Fruit fly (Drosophila melanogaster) whole organism, embryonic: ENCODE measurements around the gene Bub1.

Experiments used
- B-H2 ChIP-seq: fragments of 200-800 bp; sonication (Bioruptor generic); optimal IDR thresholded peaks from 2 replicates; lab custom pipeline; 2018; ENCODE audit warnings: missing biosample characterization, mild to moderate bottlenecking, missing genetic modification characterization
- CG10147 ChIP-seq: fragments of 200-800 bp; sonication (Bioruptor generic); optimal IDR thresholded peaks from 2 replicates; lab custom pipeline; 2019; ENCODE audit warnings: missing biosample characterization, mild to moderate bottlenecking, missing genetic modification characterization, moderate library complexity
- CG11696 ChIP-seq: fragments of 200-800 bp; sonication (Bioruptor generic); IDR thresholded peaks from 2 replicates; pipeline ENCODE4 v1.3.6; 2022; ENCODE audit warnings: missing biosample characterization, missing genetic modification characterization
- CG15011 ChIP-seq: fragments of 200-800 bp; sonication (Bioruptor generic); optimal IDR thresholded peaks from 3 replicates; lab custom pipeline; 2018; ENCODE audit warnings: missing biosample characterization, mild to moderate bottlenecking, missing genetic modification characterization
- CG15514 ChIP-seq: fragments of 200-800 bp; sonication (Bioruptor generic); optimal IDR thresholded peaks from 3 replicates; lab custom pipeline; 2017; ENCODE audit warnings: missing biosample characterization, missing genetic modification characterization, mild to moderate bottlenecking, moderate library complexity, missing genetic modification reagents
- CG15601 ChIP-seq: fragments of 200-800 bp; sonication (Bioruptor generic); optimal IDR thresholded peaks from 3 replicates; lab custom pipeline; 2019; ENCODE audit warnings: missing biosample characterization, mild to moderate bottlenecking, missing genetic modification characterization, moderate library complexity
- CG2199 ChIP-seq: fragments of 200-800 bp; sonication (Bioruptor generic); IDR thresholded peaks from 3 replicates; pipeline ENCODE4 v1.3.6; 2022; ENCODE audit warnings: missing biosample characterization, missing genetic modification characterization
- CG3281 ChIP-seq: fragments of 200-800 bp; sonication (Bioruptor generic); optimal IDR thresholded peaks from 3 replicates; lab custom pipeline; 2017; ENCODE audit warnings: missing biosample characterization, mild to moderate bottlenecking, missing genetic modification characterization
- CG33213 ChIP-seq: fragments of 200-800 bp; sonication (Bioruptor generic); optimal IDR thresholded peaks from 3 replicates; lab custom pipeline; 2016; ENCODE audit warnings: missing biosample characterization, missing genetic modification characterization
- CG34376 ChIP-seq: fragments of 200-800 bp; sonication (Bioruptor generic); optimal IDR thresholded peaks from 2 replicates; lab custom pipeline; 2018; ENCODE audit warnings: missing biosample characterization, mild to moderate bottlenecking, missing genetic modification characterization
- CG6254 ChIP-seq: fragments of 200-800 bp; sonication (Bioruptor generic); optimal IDR thresholded peaks from 3 replicates; lab custom pipeline; 2017; ENCODE audit warnings: mild to moderate bottlenecking, missing biosample characterization, missing genetic modification reagents, missing genetic modification characterization
- CG6683 ChIP-seq: fragments of 200-800 bp; sonication (Bioruptor generic); optimal IDR thresholded peaks from 2 replicates; lab custom pipeline; 2017; ENCODE audit warnings: missing biosample characterization, mild to moderate bottlenecking, missing genetic modification characterization, missing genetic modification reagents
- CG7745 ChIP-seq: fragments of 200-800 bp; sonication (Bioruptor generic); optimal IDR thresholded peaks from 2 replicates; lab custom pipeline; 2018; ENCODE audit warnings: missing biosample characterization, mild to moderate bottlenecking, missing genetic modification characterization, moderate library complexity
- CG8290 ChIP-seq, 3 experiments: fragments of 200-800 bp; sonication (Bioruptor generic); optimal IDR thresholded peaks; 2 replicates each; lab custom pipeline; 2016 to 2019; ENCODE audit warnings: missing biosample characterization in 3 of 3, missing genetic modification characterization in 3 of 3, mild to moderate bottlenecking in 2 of 3, moderate library complexity in 1 of 3
- CG8359 ChIP-seq: fragments of 200-800 bp; sonication (Bioruptor generic); optimal IDR thresholded peaks from 2 replicates; lab custom pipeline; 2017; ENCODE audit warnings: missing biosample characterization, mild to moderate bottlenecking, missing genetic modification characterization, borderline replicate concordance
- CG9215 ChIP-seq: fragments of 200-800 bp; sonication (Bioruptor generic); IDR thresholded peaks from 2 replicates; pipeline ENCODE4 v1.3.6; 2022; ENCODE audit warnings: missing biosample characterization, missing genetic modification characterization
- CG9817 ChIP-seq: fragments of 200-800 bp; sonication (Bioruptor generic); optimal IDR thresholded peaks from 2 replicates; lab custom pipeline; 2018; ENCODE audit warnings: missing biosample characterization, mild to moderate bottlenecking, missing genetic modification characterization, moderate library complexity
- D ChIP-seq, 2 experiments: fragments of 200-800 bp in 1 of 2; fragments of >200 bp in 1 of 2; sonication (Bioruptor generic) in 1 of 2; optimal IDR thresholded peaks; 2 replicates in 1 of 2; 3 replicates in 1 of 2; lab custom pipeline; 2017; ENCODE audit warnings: mild to moderate bottlenecking in 1 of 2, missing biosample characterization in 1 of 2, missing genetic modification characterization in 1 of 2, missing genetic modification reagents in 1 of 2
- Deaf1 ChIP-seq: fragments of 200-800 bp; optimal IDR thresholded peaks from 3 replicates; lab custom pipeline; 2019; ENCODE audit warnings: missing biosample characterization, mild to moderate bottlenecking, missing genetic modification characterization, moderate library complexity
- E2f2 ChIP-seq: fragments of 200-800 bp; sonication (Bioruptor generic); IDR thresholded peaks from 2 replicates; pipeline ENCODE4 v1.3.6; 2022; ENCODE audit warnings: missing biosample characterization, missing genetic modification characterization
- Fer1 ChIP-seq: fragments of 200-800 bp; sonication (Bioruptor generic); optimal IDR thresholded peaks from 2 replicates; lab custom pipeline; 2017; ENCODE audit warnings: missing biosample characterization, mild to moderate bottlenecking, missing genetic modification characterization
- HHEX ChIP-seq: fragments of 200-800 bp; sonication (Bioruptor generic); optimal IDR thresholded peaks from 3 replicates; lab custom pipeline; 2017; ENCODE audit warnings: missing biosample characterization, mild to moderate bottlenecking, missing genetic modification characterization, missing genetic modification reagents
- Hey ChIP-seq: fragments of 200-800 bp; sonication (Bioruptor generic); optimal IDR thresholded peaks from 3 replicates; lab custom pipeline; 2018; ENCODE audit warnings: missing biosample characterization, mild to moderate bottlenecking, missing genetic modification characterization
- HmgZ ChIP-seq: fragments of 200-800 bp; sonication (Bioruptor generic); optimal IDR thresholded peaks from 2 replicates; lab custom pipeline; 2018; ENCODE audit warnings: missing biosample characterization, mild to moderate bottlenecking, missing genetic modification characterization
- Hmx ChIP-seq: fragments of 200-800 bp; sonication (Bioruptor generic); optimal IDR thresholded peaks from 2 replicates; lab custom pipeline; 2016; ENCODE audit warnings: missing biosample characterization, missing genetic modification characterization
- Med ChIP-seq: fragments of 200-800 bp; sonication (Bioruptor generic); peaks from one replicate; lab custom pipeline; 2016; ENCODE audit warnings: missing biosample characterization, missing genetic modification characterization, mild to moderate bottlenecking, inconsistent platforms, moderate library complexity
- Side ChIP-seq: fragments of 200-800 bp; sonication (Bioruptor generic); optimal IDR thresholded peaks from 2 replicates; lab custom pipeline; 2016; ENCODE audit warnings: missing biosample characterization, missing genetic modification characterization
- chinmo ChIP-seq: fragments of 200-800 bp; sonication (Bioruptor generic); IDR thresholded peaks from 4 replicates; pipeline ENCODE4 v1.3.6; 2022; ENCODE audit warnings: missing biosample characterization, missing genetic modification characterization; ENCODE audit not compliant: partially characterized antibody
- eve ChIP-seq, 2 experiments: fragments of >200 bp; optimal IDR thresholded peaks; 2 replicates each; lab custom pipeline; 2017; ENCODE audit warnings: missing biosample characterization in 2 of 2, missing genetic modification characterization in 2 of 2
- exex ChIP-seq: fragments of 200-800 bp; sonication (Bioruptor generic); optimal IDR thresholded peaks from 4 replicates; lab custom pipeline; 2018; ENCODE audit warnings: missing biosample characterization, mild to moderate bottlenecking, missing genetic modification characterization, moderate library complexity
- gem ChIP-seq: fragments of 200-800 bp; sonication (Bioruptor generic); optimal IDR thresholded peaks from 2 replicates; lab custom pipeline; 2019; ENCODE audit warnings: missing biosample characterization, mild to moderate bottlenecking, missing genetic modification characterization, moderate library complexity
- jigr1 ChIP-seq: fragments of 200-800 bp; sonication (Bioruptor generic); IDR thresholded peaks from 3 replicates; pipeline ENCODE4 v1.3.6; 2022; ENCODE audit warnings: missing biosample characterization, missing genetic modification characterization
- ken ChIP-seq: fragments of 200-800 bp; sonication (Bioruptor generic); IDR thresholded peaks from 3 replicates; pipeline ENCODE4 v1.3.6; 2022; ENCODE audit warnings: missing biosample characterization, missing genetic modification characterization
- kni ChIP-seq: fragments of 200-800 bp; sonication (Bioruptor generic); optimal IDR thresholded peaks from 3 replicates; lab custom pipeline; 2017; ENCODE audit warnings: mild to moderate bottlenecking, missing biosample characterization, missing genetic modification reagents, missing genetic modification characterization
- knrl ChIP-seq: fragments of 200-800 bp; sonication (Bioruptor generic); IDR thresholded peaks from 3 replicates; pipeline ENCODE4 v1.3.6; 2022; ENCODE audit warnings: missing biosample characterization, missing genetic modification characterization; ENCODE audit not compliant: partially characterized antibody
- lab ChIP-seq: fragments of 200-800 bp; sonication (Bioruptor generic); optimal IDR thresholded peaks from 3 replicates; lab custom pipeline; 2017; ENCODE audit warnings: missing biosample characterization, missing genetic modification characterization, mild to moderate bottlenecking, moderate library complexity, missing genetic modification reagents
- mld ChIP-seq: fragments of 200-800 bp; sonication (Bioruptor generic); IDR thresholded peaks from 3 replicates; pipeline ENCODE4 v1.3.6; 2022; ENCODE audit warnings: missing biosample characterization, missing genetic modification characterization; ENCODE audit not compliant: partially characterized antibody
- pfk ChIP-seq: fragments of 200-800 bp; sonication (Bioruptor generic); optimal IDR thresholded peaks from 2 replicates; lab custom pipeline; 2018; ENCODE audit warnings: missing biosample characterization, mild to moderate bottlenecking, missing genetic modification characterization, moderate library complexity
- phol ChIP-seq: fragments of 200-800 bp; sonication (Bioruptor generic); optimal IDR thresholded peaks from 3 replicates; lab custom pipeline; 2018; ENCODE audit warnings: missing biosample characterization, mild to moderate bottlenecking, missing genetic modification characterization, moderate library complexity
- schlank ChIP-seq: fragments of 200-800 bp; sonication (Bioruptor generic); optimal IDR thresholded peaks from 2 replicates; lab custom pipeline; 2018; ENCODE audit warnings: missing biosample characterization, mild to moderate bottlenecking, missing genetic modification characterization
- sd ChIP-seq: fragments of 200-800 bp; sonication (Bioruptor generic); optimal IDR thresholded peaks from 3 replicates; lab custom pipeline; 2018; ENCODE audit warnings: missing biosample characterization, mild to moderate bottlenecking, missing genetic modification characterization, moderate library complexity
- sens-2 ChIP-seq: fragments of 200-800 bp; sonication (Bioruptor generic); IDR thresholded peaks from 2 replicates; pipeline ENCODE4 v1.3.6; 2022; ENCODE audit warnings: missing biosample characterization, missing genetic modification characterization
- sug ChIP-seq: fragments of 200-800 bp; optimal IDR thresholded peaks from 2 replicates; lab custom pipeline; 2019; ENCODE audit warnings: missing biosample characterization, mild to moderate bottlenecking, missing genetic modification characterization, moderate library complexity
- tna ChIP-seq: fragments of 200-800 bp; sonication (Bioruptor generic); IDR thresholded peaks from 2 replicates; pipeline ENCODE4 v1.3.6; 2022; ENCODE audit warnings: missing biosample characterization, missing genetic modification characterization; ENCODE audit not compliant: partially characterized antibody
- vnd ChIP-seq: fragments of 200-800 bp; sonication (Bioruptor generic); IDR thresholded peaks from 3 replicates; pipeline ENCODE4 v1.3.6; 2022; ENCODE audit warnings: missing biosample characterization, missing genetic modification characterization; ENCODE audit not compliant: partially characterized antibody

The Bub1 gene

DNA sequence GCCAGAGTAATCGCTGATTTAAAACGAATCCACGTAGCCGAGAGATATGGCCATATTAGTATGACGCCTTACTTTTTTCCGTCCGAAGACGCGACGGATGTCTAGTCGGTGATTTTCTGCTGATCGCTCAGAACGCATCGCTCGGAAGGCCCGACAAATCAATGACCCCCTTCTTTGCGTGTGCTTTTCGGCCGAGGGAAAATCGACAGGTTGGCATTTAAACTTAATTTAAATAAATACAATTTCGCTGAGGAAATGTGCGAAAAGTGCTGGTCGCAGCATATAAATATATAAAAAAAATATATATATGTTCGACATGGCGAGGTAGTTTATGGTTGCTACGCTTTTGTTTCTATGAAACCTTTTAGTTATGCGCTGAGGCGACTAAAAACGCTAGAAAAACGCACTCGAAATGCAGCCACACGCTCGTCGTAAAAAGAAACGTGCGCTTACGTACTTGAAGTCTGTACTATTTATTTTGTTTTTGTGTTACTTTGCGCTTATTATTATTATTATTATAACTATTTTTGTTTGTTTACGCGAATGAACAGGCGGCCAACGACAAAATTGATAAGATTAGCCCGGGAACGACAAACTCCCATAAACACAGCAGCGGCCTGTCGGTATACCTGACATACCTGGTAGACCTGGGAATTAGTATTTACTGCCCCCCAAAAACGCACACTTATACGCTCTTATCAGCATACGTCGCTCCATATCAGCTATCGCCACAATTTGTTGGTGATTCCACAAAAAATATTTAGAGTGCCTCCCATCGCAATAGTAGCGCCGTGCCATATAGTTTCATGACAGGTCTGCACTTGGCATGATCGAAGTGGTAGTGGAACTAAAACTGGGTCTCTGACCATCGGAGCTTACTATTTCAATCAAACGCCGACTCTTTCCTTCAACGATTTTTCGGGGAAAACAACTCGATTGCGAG lies 45.4 kb upstream of the Bub1 start (continued):
- TF ChIP-seq chinmo (0 out of 4 replicates have a peak, but pooled peaks have one; percentile 69), sd (tag; lab: Kevin White, UChicago) (peak; percentile 90), Deaf1 (tag; lab: Kevin White, UChicago) (peak; percentile 12), HmgZ (tag; lab: Kevin White, UChicago) (peak; percentile 48), HHEX (peak; percentile 8), CG3281 (GFP tag; lab: Kevin White, UChicago) (peak; percentile 42), eve (GFP tag; optimal IDR thresholded peaks at IDR 0.05; lab: Kevin White, UChicago) (peak in 1 of 2 experiments; percentile 1), gem (tag; lab: Kevin White, UChicago) (peak; percentile 4), Med (GFP tag; lab: Kevin White, UChicago) (peak; percentile 77), CG10147 (peak; percentile 26), CG15601 (tag; lab: Kevin White, UChicago) (peak; percentile 21), B-H2 (peak; percentile 27), knrl (GFP tag; lab: Robert Waterston, UW) (no peak), CG6254 (GFP tag; lab: Kevin White, UChicago) (peak; percentile 10), CG33213 (GFP tag; lab: Kevin White, UChicago) (no peak), Hmx (GFP tag; lab: Kevin White, UChicago) (no peak), vnd (peak; percentile 57; the same call in 2 of the 3 replicates), exex (tag; lab: Kevin White, UChicago) (peak; percentile 92), CG11696 (GFP tag; lab: Robert Waterston, UW) (0 out of 2 replicates have a peak, but pooled peaks have one; percentile 34), CG8290 (GFP tag; optimal IDR thresholded peaks at IDR 0.05; lab: Kevin White, UChicago) (no peak), CG8290 (tag; optimal IDR thresholded peaks at IDR 0.05; lab: Kevin White, UChicago) (peak in 1 of 2 experiments; percentile 59), CG9817 (tag; lab: Kevin White, UChicago) (no peak), Side (GFP tag; lab: Kevin White, UChicago) (peak; percentile 6), CG8359 (GFP tag; lab: Kevin White, UChicago) (peak; percentile 98), Fer1 (GFP tag; lab: Kevin White, UChicago) (peak; percentile 42), CG34376 (GFP tag; lab: Kevin White, UChicago) (peak; percentile 89), mld (GFP tag; lab: Robert Waterston, UW) (0 out of 3 replicates have a peak, but pooled peaks have one; percentile 21), phol (tag; lab: Kevin White, UChicago) (no peak), CG6683 (no peak), sens-2 (0 out of 2 replicates have a peak, but pooled peaks have one; percentile 7), lab (peak; percentile 71), CG15011 (GFP tag; lab: Kevin White, UChicago) (no peak), pfk (GFP tag; lab: Kevin White, UChicago) (peak; percentile 22), CG15514 (GFP tag; lab: Kevin White, UChicago) (peak; percentile 2), jigr1 (GFP tag; lab: Robert Waterston, UW) (no peak), CG2199 (0 out of 3 replicates have a peak, but pooled peaks have one; percentile 54), tna (GFP tag; lab: Robert Waterston, UW) (no peak), CG9215 (GFP tag; lab: Robert Waterston, UW) (no peak), schlank (peak; percentile 14), E2f2 (GFP tag; lab: Robert Waterston, UW) (0 out of 2 replicates have a peak, but pooled peaks have one; percentile 14), sug (tag; lab: Kevin White, UChicago) (peak; percentile 95), CG7745 (tag; lab: Kevin White, UChicago) (peak; percentile 31), D (optimal IDR thresholded peaks at IDR 0.05; lab: Kevin White, UChicago) (peak; percentile 56), D (GFP tag; optimal IDR thresholded peaks at IDR 0.05; lab: Kevin White, UChicago) (no peak), kni (GFP tag; lab: Kevin White, UChicago) (peak; percentile 44), ken (no peak), Hey (tag; lab: Kevin White, UChicago) (peak; percentile 82)
